Worm (Caenorhabditis elegans) whole organism, mixed stage, embryonic: Measurements from ENCODE around the gene C54G7.1.

ENCODE experiments used
- M03D4.4 ChIP-seq: sonication (generic microtip); optimal IDR thresholded peaks from 2 replicates; lab custom pipeline; 2017; ENCODE audit warnings: mild to moderate bottlenecking, missing genetic modification characterization, missing compliant biosample characterization
- bed-3 ChIP-seq: fragments of 200-800 bp; sonication (Bioruptor generic); optimal IDR thresholded peaks from 3 replicates; lab custom pipeline; 2018; ENCODE audit warnings: mild to moderate bottlenecking, missing genetic modification characterization, moderate library complexity, missing compliant biosample characterization
- blmp-1 ChIP-seq: fragments of 150-350 bp; optimal IDR thresholded peaks from 2 replicates; lab custom pipeline; 2014; ENCODE audit warnings: missing biosample characterization, missing genetic modification characterization
- ceh-39 ChIP-seq: fragments of 150-350 bp; optimal IDR thresholded peaks from 2 replicates; lab custom pipeline; 2014; ENCODE audit warnings: missing biosample characterization, missing genetic modification characterization
- ceh-43 ChIP-seq: fragments of 200-800 bp; sonication (Bioruptor generic); optimal IDR thresholded peaks from 2 replicates; lab custom pipeline; 2018; ENCODE audit warnings: mild to moderate bottlenecking, missing genetic modification characterization, moderate library complexity, missing compliant biosample characterization
- ceh-83 ChIP-seq: fragments of 200-800 bp; sonication (Bioruptor generic); optimal IDR thresholded peaks from 2 replicates; lab custom pipeline; 2018; ENCODE audit warnings: mild to moderate bottlenecking, missing genetic modification characterization, missing compliant biosample characterization
- ces-1 ChIP-seq: fragments of 150-350 bp; optimal IDR thresholded peaks from 2 replicates; lab custom pipeline; 2014; ENCODE audit warnings: missing biosample characterization, missing genetic modification reagents, missing genetic modification characterization
- cnd-1 ChIP-seq: fragments of 200-800 bp; sonication (Bioruptor generic); optimal IDR thresholded peaks from 2 replicates; lab custom pipeline; 2018; ENCODE audit warnings: mild to moderate bottlenecking, missing genetic modification characterization, missing compliant biosample characterization
- drap-1 ChIP-seq: fragments of 200-800 bp; sonication (Bioruptor generic); optimal IDR thresholded peaks from 3 replicates; lab custom pipeline; 2018; ENCODE audit warnings: mild to moderate bottlenecking, missing genetic modification characterization, missing compliant biosample characterization
- elt-1 ChIP-seq: sonication (generic microtip); optimal IDR thresholded peaks from 2 replicates; lab custom pipeline; 2017; ENCODE audit warnings: missing genetic modification characterization, mild to moderate bottlenecking, missing compliant biosample characterization, antibody characterized with exemption, moderate library complexity, borderline replicate concordance; ENCODE audit not compliant: insufficient read depth
- elt-3 ChIP-seq: fragments of 150-350 bp; optimal IDR thresholded peaks from 2 replicates; lab custom pipeline; 2014; ENCODE audit warnings: missing biosample characterization, missing genetic modification characterization
- flh-1 ChIP-seq: fragments of 200-800 bp; sonication (Bioruptor generic); optimal IDR thresholded peaks from 2 replicates; lab custom pipeline; 2018; ENCODE audit warnings: mild to moderate bottlenecking, missing genetic modification characterization, moderate library complexity, missing compliant biosample characterization
- ham-2 ChIP-seq: fragments of 200-800 bp; sonication (Bioruptor generic); optimal IDR thresholded peaks from 2 replicates; lab custom pipeline; 2018; ENCODE audit warnings: mild to moderate bottlenecking, missing genetic modification characterization, missing compliant biosample characterization
- hlh-1 ChIP-seq: fragments of 150-350 bp; optimal IDR thresholded peaks from 2 replicates; lab custom pipeline; 2014; ENCODE audit warnings: missing biosample characterization, missing genetic modification reagents, missing genetic modification characterization
- lsy-2 ChIP-seq: fragments of 150-350 bp; optimal IDR thresholded peaks from 2 replicates; lab custom pipeline; 2014; ENCODE audit warnings: missing biosample characterization, missing genetic modification characterization
- mls-2 ChIP-seq: sonication (generic microtip); optimal IDR thresholded peaks from 2 replicates; lab custom pipeline; 2016; ENCODE audit warnings: mild to moderate bottlenecking, missing genetic modification characterization, moderate library complexity, missing compliant biosample characterization
- nhr-12 ChIP-seq: fragments of 150-350 bp; optimal IDR thresholded peaks from 2 replicates; lab custom pipeline; 2014; ENCODE audit warnings: missing biosample characterization, missing genetic modification characterization
- nhr-2 ChIP-seq: fragments of 150-350 bp; optimal IDR thresholded peaks from 2 replicates; lab custom pipeline; 2014; ENCODE audit warnings: missing biosample characterization, missing genetic modification characterization
- nhr-28 ChIP-seq: fragments of 150-350 bp; optimal IDR thresholded peaks from 2 replicates; lab custom pipeline; 2014; ENCODE audit warnings: missing biosample characterization, missing genetic modification characterization
- nhr-76 ChIP-seq: sonication (generic microtip); optimal IDR thresholded peaks from 2 replicates; lab custom pipeline; 2017; ENCODE audit warnings: missing biosample characterization, missing genetic modification characterization
- pha-4 ChIP-seq: fragments of 150-350 bp; optimal IDR thresholded peaks from 2 replicates; lab custom pipeline; 2018; ENCODE audit warnings: missing biosample characterization, missing genetic modification reagents, missing genetic modification characterization
- sem-2 ChIP-seq: fragments of 200-800 bp; sonication (Bioruptor generic); optimal IDR thresholded peaks from 2 replicates; lab custom pipeline; 2018; ENCODE audit warnings: mild to moderate bottlenecking, missing genetic modification characterization, missing compliant biosample characterization
- snpc-4 ChIP-seq: fragments of 150-350 bp; optimal IDR thresholded peaks from 2 replicates; lab custom pipeline; 2014; ENCODE audit warnings: missing biosample characterization, missing genetic modification characterization
- sptf-1 ChIP-seq: sonication (generic microtip); optimal IDR thresholded peaks from 2 replicates; lab custom pipeline; 2017; ENCODE audit warnings: mild to moderate bottlenecking, missing genetic modification characterization, moderate library complexity, missing compliant biosample characterization
- tbx-8 ChIP-seq: fragments of 200-800 bp; sonication (Bioruptor generic); optimal IDR thresholded peaks from 2 replicates; lab custom pipeline; 2018; ENCODE audit warnings: mild to moderate bottlenecking, missing genetic modification characterization, moderate library complexity, missing compliant biosample characterization
- unc-120 ChIP-seq: sonication (generic microtip); optimal IDR thresholded peaks from 2 replicates; lab custom pipeline; 2017; ENCODE audit warnings: missing genetic modification characterization, missing compliant biosample characterization; ENCODE audit not compliant: poor library complexity, severe bottlenecking
- unc-39 ChIP-seq: fragments of 150-350 bp; optimal IDR thresholded peaks from 2 replicates; lab custom pipeline; 2014; ENCODE audit warnings: missing biosample characterization, missing genetic modification characterization
- unc-62 ChIP-seq: fragments of 150-350 bp; optimal IDR thresholded peaks from 2 replicates; lab custom pipeline; 2014; ENCODE audit warnings: missing biosample characterization, missing genetic modification reagents, missing genetic modification characterization
- zip-8 ChIP-seq: fragments of 150-350 bp; optimal IDR thresholded peaks from 2 replicates; lab custom pipeline; 2014; ENCODE audit warnings: missing biosample characterization, missing genetic modification characterization
- ztf-11 ChIP-seq: fragments of 150-350 bp; optimal IDR thresholded peaks from 2 replicates; lab custom pipeline; 2014; ENCODE audit warnings: missing biosample characterization, missing genetic modification characterization

The C54G7.1 gene

DNA sequence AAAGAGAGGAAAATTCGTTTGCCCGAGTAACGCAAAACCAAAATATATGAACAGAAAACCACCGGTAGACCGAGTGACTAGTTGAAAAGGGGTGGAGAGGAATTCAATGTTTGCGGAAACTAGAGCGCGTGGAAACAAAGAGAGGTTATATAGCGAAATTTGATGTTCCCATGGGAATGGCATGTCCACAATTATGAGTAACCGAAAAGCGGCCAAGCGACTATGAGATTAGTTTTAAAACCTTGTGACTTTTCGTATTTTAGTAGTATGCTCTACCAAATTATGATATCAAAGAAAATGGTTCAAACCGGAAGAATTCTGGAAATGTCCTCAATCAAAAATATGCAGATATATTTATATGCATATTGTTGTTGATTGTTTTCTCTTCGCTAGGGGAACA lies 31.0 kb upstream of the C54G7.1 start:
- TF ChIP-seq elt-1 (tag; lab: Kevin White, UChicago) (no peak), ces-1 (peak; percentile 35), cnd-1 (no peak)

ce11 chrX:5514346-5514745 lies 29.4 kb upstream of the C54G7.1 start:
- TF ChIP-seq drap-1 (GFP tag; lab: Kevin White, UChicago) (no peak), ces-1 (peak; percentile 31), ztf-11 (no peak), nhr-12 (tag; lab: Kevin White, UChicago) (no peak), elt-1 (tag; lab: Kevin White, UChicago) (no peak), snpc-4 (no peak)

ce11 chrX:5514984-5515383 lies 28.8 kb upstream of the C54G7.1 start, which contains the start of gene T23F2.4:
Gene T23F2.4, minus strand, starts transcription at chrX:5515084.
- TF ChIP-seq ham-2 (GFP tag; lab: Kevin White, UChicago) (no peak), nhr-2 (tag; lab: Kevin White, UChicago) (no peak), M03D4.4 (tag; lab: Kevin White, UChicago) (no peak), unc-62 (GFP tag; lab: Kevin White, UChicago) (no peak), unc-120 (tag; lab: Kevin White, UChicago) (no peak), tbx-8 (GFP tag; lab: Kevin White, UChicago) (no peak), snpc-4 (no peak), bed-3 (GFP tag; lab: Kevin White, UChicago) (no peak), mls-2 (tag; lab: Kevin White, UChicago) (no peak), ces-1 (no peak), elt-3 (tag; lab: Kevin White, UChicago) (no peak), zip-8 (tag; lab: Kevin White, UChicago) (no peak), blmp-1 (tag; lab: Kevin White, UChicago) (no peak), ceh-43 (no peak), lsy-2 (tag; lab: Kevin White, UChicago) (no peak), flh-1 (GFP tag; lab: Kevin White, UChicago) (no peak), hlh-1 (tag; lab: Kevin White, UChicago) (no peak)

- TF ChIP-seq ces-1 (peak; percentile 92), flh-1 (GFP tag; lab: Kevin White, UChicago) (no peak)
These were observed 28.3 kb upstream of the C54G7.1 start for ce11 chrX:5515459-5515858.

ce11 chrX:5516365-5516764 lies 27.4 kb upstream of the C54G7.1 start:
- TF ChIP-seq ceh-43 = no peak
- no peak for TF ChIP-seq elt-3 (tag; lab: Kevin White, UChicago)
- TF ChIP-seq unc-120 (tag; lab: Kevin White, UChicago) = no peak
- TF ChIP-seq sptf-1 (tag; lab: Kevin White, UChicago) = no peak
- TF ChIP-seq nhr-76 (tag; lab: Kevin White, UChicago) = no peak
- no peak for TF ChIP-seq cnd-1
- no peak for TF ChIP-seq blmp-1 (tag; lab: Kevin White, UChicago)
- no peak for TF ChIP-seq nhr-28 (tag; lab: Kevin White, UChicago)
- no peak for TF ChIP-seq sem-2 (GFP tag; lab: Kevin White, UChicago)
- TF ChIP-seq pha-4 (tag; lab: Kevin White, UChicago) = no peak
- no peak for TF ChIP-seq ceh-39 (tag; lab: Kevin White, UChicago)
- no peak for TF ChIP-seq unc-62 (GFP tag; lab: Kevin White, UChicago)
- TF ChIP-seq tbx-8 (GFP tag; lab: Kevin White, UChicago) = no peak
- TF ChIP-seq ceh-83 (GFP tag; lab: Kevin White, UChicago) = no peak
- TF ChIP-seq elt-1 (tag; lab: Kevin White, UChicago) = no peak
- no peak for TF ChIP-seq ham-2 (GFP tag; lab: Kevin White, UChicago)
- no peak for TF ChIP-seq mls-2 (tag; lab: Kevin White, UChicago)
- no peak for TF ChIP-seq unc-39 (tag; lab: Kevin White, UChicago)
- no peak for TF ChIP-seq M03D4.4 (tag; lab: Kevin White, UChicago)
- TF ChIP-seq zip-8 (tag; lab: Kevin White, UChicago) = no peak
